Fruit fly (Drosophila melanogaster): ENCODE measurements around the gene CG17328.
A peak's percentile ranks its signal among the peaks of the same experiment; 100 is the strongest.

The CG17328 gene

DNA sequence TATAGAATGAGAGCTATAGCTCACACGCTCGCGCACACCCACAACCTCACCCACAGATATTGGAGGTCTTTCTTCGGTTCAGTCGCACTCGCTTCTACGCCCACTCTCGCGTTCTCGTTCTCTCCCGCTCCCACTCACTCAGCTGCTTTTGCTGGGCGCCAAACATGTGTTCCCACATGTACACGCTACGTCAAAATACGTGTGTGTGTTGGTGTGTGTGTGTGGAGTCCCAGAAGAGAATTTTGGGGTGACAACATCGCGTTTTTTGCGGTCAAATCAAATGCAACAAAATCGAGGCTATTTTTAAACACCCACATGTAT, 28.3 kb upstream of the CG17328 start (continued):
- no peak for TF ChIP-seq pnt (GFP tag; optimal IDR thresholded peaks at IDR 0.05)
- peak; percentile 13 for TF ChIP-seq luna (GFP tag; optimal IDR thresholded peaks at IDR 0.05)
- TF ChIP-seq CG30403 (GFP tag; optimal IDR thresholded peaks at IDR 0.05), result no peak
- TF ChIP-seq CTCF (GFP tag; optimal IDR thresholded peaks at IDR 0.05), result peak; percentile 5
- no peak for TF ChIP-seq Abd-B (GFP tag; optimal IDR thresholded peaks at IDR 0.05)
- no peak for TF ChIP-seq CG3838 (GFP tag; optimal IDR thresholded peaks at IDR 0.05)
- no peak for TF ChIP-seq psq (GFP tag; optimal IDR thresholded peaks at IDR 0.05)
- TF ChIP-seq CG3163 (GFP tag; optimal IDR thresholded peaks at IDR 0.05), result no peak
- no peak for TF ChIP-seq CG6254 (GFP tag; optimal IDR thresholded peaks at IDR 0.05)
- TF ChIP-seq tll (GFP tag; optimal IDR thresholded peaks at IDR 0.05), result no peak
- no peak for TF ChIP-seq CG10209 (GFP tag; optimal IDR thresholded peaks at IDR 0.05)
- TF ChIP-seq NfI (GFP tag; optimal IDR thresholded peaks at IDR 0.05), result no peak
- no peak for TF ChIP-seq Gsc (GFP tag; IDR thresholded peaks at IDR 0.05)
- no peak for TF ChIP-seq fd3F (GFP tag; optimal IDR thresholded peaks at IDR 0.05)
- no peak for TF ChIP-seq CG10267 (tag; optimal IDR thresholded peaks at IDR 0.05)
- TF ChIP-seq lbe (GFP tag; optimal IDR thresholded peaks at IDR 0.05), result no peak
- no peak for TF ChIP-seq CG3281 (GFP tag; optimal IDR thresholded peaks at IDR 0.05)
- TF ChIP-seq CG17612 (GFP tag; IDR thresholded peaks at IDR 0.05), result no peak
- TF ChIP-seq Oli (tag; optimal IDR thresholded peaks at IDR 0.05), result no peak
- TF ChIP-seq CG13775 (GFP tag; optimal IDR thresholded peaks at IDR 0.05), result no peak
- no peak for TF ChIP-seq CG6765 (GFP tag; optimal IDR thresholded peaks at IDR 0.05)
- TF ChIP-seq CG14965 (GFP tag; optimal IDR thresholded peaks at IDR 0.05; ENCODE audit: borderline replicate concordance), result no peak
- peak in 1 of 2 experiments; percentile 20 for TF ChIP-seq Hr78 (GFP tag; optimal IDR thresholded peaks at IDR 0.05)
- no peak for TF ChIP-seq en (GFP tag; optimal IDR thresholded peaks at IDR 0.05)
- TF ChIP-seq Dad (GFP tag; optimal IDR thresholded peaks at IDR 0.05), result no peak
- no peak for TF ChIP-seq ab (GFP tag; optimal IDR thresholded peaks at IDR 0.05)
- no peak for TF ChIP-seq hkb (optimal IDR thresholded peaks at IDR 0.05)
- TF ChIP-seq hkb (GFP tag; IDR thresholded peaks at IDR 0.05), result no peak
- TF ChIP-seq Poxn (GFP tag; IDR thresholded peaks at IDR 0.05), result no peak
- no peak for TF ChIP-seq esg (GFP tag; conservative IDR thresholded peaks at IDR 0.05)
- no peak for TF ChIP-seq CG32767 (GFP tag; IDR thresholded peaks at IDR 0.05)
- no peak for TF ChIP-seq sima (GFP tag; optimal IDR thresholded peaks at IDR 0.05)
- no peak for TF ChIP-seq trh (GFP tag; optimal IDR thresholded peaks at IDR 0.05)
- no peak for TF ChIP-seq HLH4C (GFP tag; IDR thresholded peaks at IDR 0.05; ENCODE audit: partially characterized antibody)
- no peak for TF ChIP-seq CG6272 (GFP tag; IDR thresholded peaks at IDR 0.05)
- no peak for TF ChIP-seq jigr1 (GFP tag; IDR thresholded peaks at IDR 0.05)
- no peak for TF ChIP-seq CG6683 (GFP tag; optimal IDR thresholded peaks at IDR 0.05)
- peak; percentile 88 for TF ChIP-seq mirr (GFP tag; optimal IDR thresholded peaks at IDR 0.05)
- TF ChIP-seq tgo (GFP tag; IDR thresholded peaks at IDR 0.05), result no peak
- TF ChIP-seq abd-A (tag; optimal IDR thresholded peaks at IDR 0.05), result peak; percentile 77
- no peak for TF ChIP-seq gcm (GFP tag; optimal IDR thresholded peaks at IDR 0.05)
- TF ChIP-seq CG8281 (tag; optimal IDR thresholded peaks at IDR 0.05), result no peak
- no peak for TF ChIP-seq Xrp1 (GFP tag; IDR thresholded peaks at IDR 0.05)
- TF ChIP-seq CG12219 (GFP tag; optimal IDR thresholded peaks at IDR 0.05), result no peak
- no peak for TF ChIP-seq Bgb (GFP tag; IDR thresholded peaks at IDR 0.05; ENCODE audit: partially characterized antibody)
- no peak for TF ChIP-seq CG14860 (GFP tag; IDR thresholded peaks at IDR 0.05; ENCODE audit: partially characterized antibody)
- no peak for TF ChIP-seq Optix (GFP tag; IDR thresholded peaks at IDR 0.05)
- TF ChIP-seq zfh1 (GFP tag; IDR thresholded peaks at IDR 0.05), result no peak
- no peak for TF ChIP-seq zf30C (GFP tag; optimal IDR thresholded peaks at IDR 0.05)
- TF ChIP-seq pum (GFP tag; optimal IDR thresholded peaks at IDR 0.05), result no peak
- peak; percentile 50 for TF ChIP-seq cwo (GFP tag; optimal IDR thresholded peaks at IDR 0.05)
- no peak for TF ChIP-seq HmgD (GFP tag; optimal IDR thresholded peaks at IDR 0.05)
- TF ChIP-seq run (tag; optimal IDR thresholded peaks at IDR 0.05), result peak; percentile 65

Measured in whole organism, embryonic.